Fruit fly (Drosophila melanogaster) whole organism, prepupa: Measurements from ENCODE around the gene CG2972.

Experiments used
- Blimp-1 ChIP-seq: fragments of 200-800 bp; sonication (Bioruptor generic); optimal IDR thresholded peaks from 3 replicates; lab custom pipeline; 2017; ENCODE audit warnings: missing biosample characterization, missing genetic modification characterization, mild to moderate bottlenecking, moderate library complexity, missing genetic modification reagents
- CG10631 ChIP-seq: fragments of 200-800 bp; sonication (Bioruptor generic); optimal IDR thresholded peaks from 2 replicates; lab custom pipeline; 2016; ENCODE audit warnings: missing biosample characterization, missing genetic modification characterization
- CG10669 ChIP-seq: fragments of 200-800 bp; sonication (Bioruptor generic); optimal IDR thresholded peaks from 3 replicates; lab custom pipeline; 2018; ENCODE audit warnings: missing biosample characterization, mild to moderate bottlenecking, missing genetic modification characterization, moderate library complexity
- CG11294 ChIP-seq: fragments of 200-800 bp; sonication (Bioruptor generic); IDR thresholded peaks from 2 replicates; pipeline ENCODE4 v1.3.6; 2022; ENCODE audit warnings: missing biosample characterization, missing genetic modification characterization
- CG11762 ChIP-seq: fragments of 200-800 bp; sonication (Bioruptor generic); optimal IDR thresholded peaks from 3 replicates; lab custom pipeline; 2016; ENCODE audit warnings: missing biosample characterization, missing genetic modification characterization; ENCODE audit not compliant: insufficient read depth
- CG15336 ChIP-seq: fragments of 200-800 bp; sonication (Bioruptor generic); IDR thresholded peaks from 2 replicates; pipeline ENCODE4 v1.3.6; 2022; ENCODE audit warnings: missing biosample characterization, missing genetic modification characterization
- CG1621 ChIP-seq: fragments of 200-800 bp; sonication (Bioruptor generic); optimal IDR thresholded peaks from 3 replicates; lab custom pipeline; 2018; ENCODE audit warnings: missing biosample characterization, mild to moderate bottlenecking, missing genetic modification characterization
- CG16779 ChIP-seq: fragments of 200-800 bp; sonication (Bioruptor generic); optimal IDR thresholded peaks from 3 replicates; lab custom pipeline; 2017; ENCODE audit warnings: missing biosample characterization, mild to moderate bottlenecking, missing genetic modification characterization
- CG3032 ChIP-seq: fragments of 200-800 bp; optimal IDR thresholded peaks from 2 replicates; lab custom pipeline; 2019; ENCODE audit warnings: missing biosample characterization, mild to moderate bottlenecking, missing genetic modification characterization, moderate library complexity
- CG31627 ChIP-seq: fragments of 200-800 bp; sonication (Bioruptor generic); optimal IDR thresholded peaks from 3 replicates; lab custom pipeline; 2016; ENCODE audit warnings: missing biosample characterization, missing genetic modification characterization
- CG32006 ChIP-seq: fragments of 200-800 bp; sonication (Bioruptor generic); optimal IDR thresholded peaks from 3 replicates; lab custom pipeline; 2017; ENCODE audit warnings: missing biosample characterization, mild to moderate bottlenecking, missing genetic modification characterization
- CG34406 ChIP-seq: fragments of 200-800 bp; sonication (Bioruptor generic); optimal IDR thresholded peaks from 3 replicates; lab custom pipeline; 2016; ENCODE audit warnings: missing biosample characterization, missing genetic modification characterization
- CG3919 ChIP-seq: fragments of 200-800 bp; sonication (Bioruptor generic); optimal IDR thresholded peaks from 3 replicates; lab custom pipeline; 2016; ENCODE audit warnings: missing biosample characterization, missing genetic modification characterization
- CG6276 ChIP-seq: fragments of 200-800 bp; sonication (Bioruptor generic); optimal IDR thresholded peaks from 2 replicates; lab custom pipeline; 2017; ENCODE audit warnings: missing biosample characterization, mild to moderate bottlenecking, missing genetic modification characterization
- CG6792 ChIP-seq: fragments of 200-800 bp; sonication (Bioruptor generic); optimal IDR thresholded peaks from 3 replicates; lab custom pipeline; 2016; ENCODE audit warnings: missing biosample characterization, missing genetic modification characterization
- CG6808 ChIP-seq: fragments of 200-800 bp; sonication (Bioruptor generic); optimal IDR thresholded peaks from 3 replicates; lab custom pipeline; 2017; ENCODE audit warnings: missing biosample characterization, missing genetic modification characterization, mild to moderate bottlenecking, moderate library complexity, missing genetic modification reagents
- CG6854 ChIP-seq: fragments of 200-800 bp; sonication (Bioruptor generic); optimal IDR thresholded peaks from 2 replicates; lab custom pipeline; 2017; ENCODE audit warnings: missing biosample characterization, mild to moderate bottlenecking, missing genetic modification characterization
- CG7368 ChIP-seq: fragments of 200-800 bp; sonication (Bioruptor generic); optimal IDR thresholded peaks from 3 replicates; lab custom pipeline; 2016; ENCODE audit warnings: missing biosample characterization, missing genetic modification characterization
- CG8119 ChIP-seq: fragments of 200-800 bp; sonication (Bioruptor generic); IDR thresholded peaks from 3 replicates; pipeline ENCODE4 v1.3.6; 2022; ENCODE audit warnings: missing biosample characterization, missing genetic modification characterization
- CG8632 ChIP-seq: fragments of 200-800 bp; sonication (Bioruptor generic); optimal IDR thresholded peaks from 3 replicates; lab custom pipeline; 2016; ENCODE audit warnings: missing biosample characterization, missing genetic modification characterization
- CG9139 ChIP-seq: fragments of 200-800 bp; sonication (Bioruptor generic); optimal IDR thresholded peaks from 3 replicates; lab custom pipeline; 2017; ENCODE audit warnings: missing biosample characterization, mild to moderate bottlenecking, missing genetic modification characterization
- Eip75B ChIP-seq: fragments of 200-800 bp; sonication (Bioruptor generic); optimal IDR thresholded peaks from 3 replicates; lab custom pipeline; 2016; ENCODE audit warnings: missing biosample characterization, missing genetic modification characterization
- Eip78C ChIP-seq: fragments of 200-800 bp; sonication (Bioruptor generic); peaks from one replicate; lab custom pipeline; 2016; ENCODE audit warnings: missing biosample characterization, missing genetic modification characterization
- Eip93F ChIP-seq: fragments of 200-800 bp; sonication (Bioruptor generic); optimal IDR thresholded peaks from 2 replicates; lab custom pipeline; 2016; ENCODE audit warnings: missing biosample characterization, mild to moderate bottlenecking, missing genetic modification characterization
- Hr38 ChIP-seq: sonication (Bioruptor generic); optimal IDR thresholded peaks from 2 replicates; lab custom pipeline; 2016; ENCODE audit warnings: missing biosample characterization, missing genetic modification characterization
- Hr39 ChIP-seq: fragments of 200-800 bp; sonication (Bioruptor generic); optimal IDR thresholded peaks from 2 replicates; lab custom pipeline; 2016; ENCODE audit warnings: missing biosample characterization, missing genetic modification characterization
- Lpt ChIP-seq: fragments of 200-800 bp; sonication (Bioruptor generic); optimal IDR thresholded peaks from 3 replicates; lab custom pipeline; 2016; ENCODE audit warnings: missing biosample characterization, missing genetic modification characterization
- Met ChIP-seq: fragments of 200-800 bp; sonication (Bioruptor generic); optimal IDR thresholded peaks from 3 replicates; lab custom pipeline; 2016; ENCODE audit warnings: missing biosample characterization, missing genetic modification characterization
- OdsH ChIP-seq: fragments of 200-800 bp; sonication (Bioruptor generic); optimal IDR thresholded peaks from 3 replicates; lab custom pipeline; 2016; ENCODE audit warnings: missing biosample characterization, missing genetic modification characterization
- Sox102F ChIP-seq: fragments of 200-800 bp; sonication (Bioruptor generic); optimal IDR thresholded peaks from 2 replicates; lab custom pipeline; 2016; ENCODE audit warnings: missing biosample characterization, mild to moderate bottlenecking, missing genetic modification characterization
- Sox14 ChIP-seq: fragments of 200-800 bp; sonication (Bioruptor generic); optimal IDR thresholded peaks from 3 replicates; lab custom pipeline; 2016; ENCODE audit warnings: missing biosample characterization, missing genetic modification characterization
- Sox15 ChIP-seq: fragments of 200-800 bp; sonication (Bioruptor generic); optimal IDR thresholded peaks from 3 replicates; lab custom pipeline; 2016; ENCODE audit warnings: missing biosample characterization, missing genetic modification characterization
- achi ChIP-seq: fragments of 200-800 bp; sonication (Bioruptor generic); optimal IDR thresholded peaks from 3 replicates; lab custom pipeline; 2016; ENCODE audit warnings: missing biosample characterization, missing genetic modification characterization
- cyc ChIP-seq: fragments of 200-800 bp; sonication (Bioruptor generic); optimal IDR thresholded peaks from 3 replicates; lab custom pipeline; 2016; ENCODE audit warnings: missing biosample characterization, missing genetic modification characterization
- dac ChIP-seq: fragments of 200-800 bp; sonication (Bioruptor generic); optimal IDR thresholded peaks from 2 replicates; lab custom pipeline; 2017; ENCODE audit warnings: missing biosample characterization, mild to moderate bottlenecking, missing genetic modification characterization
- dsx ChIP-seq: fragments of 200-800 bp; optimal IDR thresholded peaks from 3 replicates; lab custom pipeline; 2019; ENCODE audit warnings: missing biosample characterization, mild to moderate bottlenecking, missing genetic modification characterization, moderate library complexity; ENCODE audit not compliant: poor library complexity, severe bottlenecking
- eg ChIP-seq: fragments of 200-800 bp; sonication (Bioruptor generic); IDR thresholded peaks from 3 replicates; pipeline ENCODE4 v1.3.6; 2022; ENCODE audit warnings: missing biosample characterization, missing genetic modification characterization
- esn ChIP-seq: fragments of 200-800 bp; sonication (Bioruptor generic); optimal IDR thresholded peaks from 2 replicates; lab custom pipeline; 2016; ENCODE audit warnings: missing biosample characterization, mild to moderate bottlenecking, missing genetic modification characterization, moderate library complexity
- fd59A ChIP-seq: fragments of 200-800 bp; sonication (Bioruptor generic); optimal IDR thresholded peaks from 2 replicates; lab custom pipeline; 2017; ENCODE audit warnings: missing biosample characterization, mild to moderate bottlenecking, missing genetic modification characterization, missing genetic modification reagents
- fd85E ChIP-seq: fragments of 200-800 bp; sonication (Bioruptor generic); optimal IDR thresholded peaks from 3 replicates; lab custom pipeline; 2016; ENCODE audit warnings: missing biosample characterization, missing genetic modification characterization
- fkh ChIP-seq: fragments of 200-800 bp; sonication (Bioruptor generic); optimal IDR thresholded peaks from 3 replicates; lab custom pipeline; 2017; ENCODE audit warnings: missing biosample characterization, mild to moderate bottlenecking, missing genetic modification characterization, moderate library complexity
- lz ChIP-seq: fragments of 200-800 bp; sonication (Bioruptor generic); optimal IDR thresholded peaks from 3 replicates; lab custom pipeline; 2016; ENCODE audit warnings: missing biosample characterization, missing genetic modification characterization
- net ChIP-seq: fragments of 200-800 bp; sonication (Bioruptor generic); optimal IDR thresholded peaks from 3 replicates; lab custom pipeline; 2016; ENCODE audit warnings: missing biosample characterization, missing genetic modification characterization
- pdm3 ChIP-seq: fragments of 200-800 bp; sonication (Bioruptor generic); optimal IDR thresholded peaks from 3 replicates; lab custom pipeline; 2016; ENCODE audit warnings: missing biosample characterization, missing genetic modification characterization
- salr ChIP-seq, 2 experiments: fragments of 200-800 bp; sonication (Bioruptor generic); optimal IDR thresholded peaks; 3 replicates each; lab custom pipeline; 2016 to 2018; ENCODE audit warnings: missing biosample characterization in 2 of 2, missing genetic modification characterization in 2 of 2, mild to moderate bottlenecking in 1 of 2
- ss ChIP-seq, 2 experiments: fragments of 200-800 bp; sonication (Bioruptor generic); optimal IDR thresholded peaks; 2 replicates in 1 of 2; 3 replicates in 1 of 2; lab custom pipeline; 2017 to 2018; ENCODE audit warnings: mild to moderate bottlenecking in 2 of 2, missing biosample characterization in 2 of 2, missing genetic modification characterization in 2 of 2, moderate library complexity in 1 of 2
- svp ChIP-seq: fragments of 200-800 bp; sonication (Bioruptor generic); peaks from one replicate; lab custom pipeline; 2016; ENCODE audit warnings: missing biosample characterization, missing genetic modification characterization
- topi ChIP-seq: fragments of 200-800 bp; sonication (Bioruptor generic); optimal IDR thresholded peaks from 3 replicates; lab custom pipeline; 2016; ENCODE audit warnings: missing biosample characterization, missing genetic modification characterization

CG2972 gene

DNA sequence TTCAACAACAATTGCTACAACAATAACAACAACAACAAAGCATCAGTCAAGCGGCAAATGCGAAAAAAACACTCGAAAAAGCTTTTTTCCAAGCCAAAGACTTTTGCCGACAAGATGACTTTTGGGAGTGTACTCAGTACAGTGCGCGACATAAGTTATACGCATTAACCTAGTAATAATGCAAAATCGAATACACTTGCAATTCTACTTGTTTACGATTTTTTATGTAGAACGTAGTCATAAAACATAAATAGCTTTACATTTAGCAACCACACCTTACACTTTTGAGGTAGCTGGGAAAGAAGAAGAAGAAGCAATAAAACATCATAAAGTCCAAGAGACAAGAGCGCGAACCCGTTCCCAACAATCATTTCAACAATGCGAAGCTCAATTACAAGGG lies 21.5 kb downstream of the CG2972 start (continued):
- TF ChIP-seq fkh (no peak), CG3919 (GFP tag; lab: Kevin White, UChicago) (peak; percentile 68), achi (GFP tag; lab: Kevin White, UChicago) (peak; percentile 49), Sox15 (GFP tag; lab: Kevin White, UChicago) (peak; percentile 45), Sox14 (peak; percentile 52), lz (GFP tag; lab: Kevin White, UChicago) (peak; percentile 66), fd59A (peak; percentile 28), CG15336 (peak; percentile 64), CG6276 (GFP tag; lab: Kevin White, UChicago) (peak; percentile 48), CG32006 (peak; percentile 61), fd85E (GFP tag; lab: Kevin White, UChicago) (no peak), CG6808 (GFP tag; lab: Kevin White, UChicago) (peak; percentile 24), net (GFP tag; lab: Kevin White, UChicago) (peak; percentile 62), dac (no peak), CG31627 (GFP tag; lab: Kevin White, UChicago) (peak; percentile 72), topi (GFP tag; lab: Kevin White, UChicago) (peak; percentile 82), CG8119 (no peak), CG16779 (tag; lab: Kevin White, UChicago) (no peak), esn (GFP tag; lab: Kevin White, UChicago) (peak; percentile 78), CG34406 (GFP tag; lab: Kevin White, UChicago) (peak; percentile 64), CG8632 (GFP tag; lab: Kevin White, UChicago) (peak; percentile 71), CG7368 (GFP tag; lab: Kevin White, UChicago) (peak; percentile 60), Eip78C (GFP tag; lab: Kevin White, UChicago) (peak; percentile 87), eg (GFP tag; lab: Robert Waterston, UW) (peak; percentile 75), dsx (GFP tag; lab: Kevin White, UChicago) (peak; percentile 39), Blimp-1 (GFP tag; lab: Kevin White, UChicago) (peak; percentile 2), salr (GFP tag; optimal IDR thresholded peaks at IDR 0.05; lab: Kevin White, UChicago) (no peak)

DNA sequence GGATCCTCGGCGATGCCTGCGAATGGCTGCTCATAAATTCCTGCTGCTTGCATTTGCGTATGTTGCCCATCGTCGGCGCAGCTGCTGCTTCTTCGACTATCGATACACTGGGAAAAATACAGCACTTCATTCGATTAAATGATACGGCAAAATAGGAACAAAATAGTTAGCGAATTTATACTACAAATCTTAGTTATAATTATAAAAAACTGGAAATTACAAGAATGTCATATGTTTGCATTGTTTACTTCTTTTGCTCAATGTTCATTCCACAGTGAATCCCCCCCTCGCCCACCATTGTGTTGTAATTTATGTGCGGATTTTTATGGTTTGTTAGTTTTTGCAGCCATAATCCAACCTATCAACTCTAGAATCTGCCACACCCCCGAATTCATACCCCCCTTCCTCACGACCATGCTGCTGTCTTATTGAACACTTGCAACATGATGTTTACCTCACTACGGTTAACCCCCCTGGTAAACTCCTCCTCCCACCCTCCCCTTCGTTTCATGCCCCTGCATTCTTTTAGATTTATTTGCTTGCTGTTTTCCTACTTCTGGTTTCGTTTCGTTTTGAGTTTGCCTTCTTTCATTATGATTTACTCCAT lies 22.9 kb downstream of the CG2972 start:
- TF ChIP-seq Lpt (GFP tag; lab: Kevin White, UChicago) = peak; percentile 56
- TF ChIP-seq Sox102F (GFP tag; lab: Kevin White, UChicago) = peak; percentile 12
- peak; percentile 67 for TF ChIP-seq CG10669
- peak; percentile 33 for TF ChIP-seq Met (GFP tag; lab: Kevin White, UChicago)
- TF ChIP-seq CG11294 (GFP tag; lab: Robert Waterston, UW) = peak; percentile 65
- TF ChIP-seq CG31627 (GFP tag; lab: Kevin White, UChicago) = peak; percentile 25
- TF ChIP-seq Hr38 (GFP tag; lab: Kevin White, UChicago) = no peak
- peak; percentile 67 for TF ChIP-seq CG1621 (tag; lab: Kevin White, UChicago)
- TF ChIP-seq CG6792 = peak; percentile 41
- TF ChIP-seq lz (GFP tag; lab: Kevin White, UChicago) = peak; percentile 14
- TF ChIP-seq ss (GFP tag; optimal IDR thresholded peaks at IDR 0.05; lab: Kevin White, UChicago) = peak; percentile 63 to 66
- TF ChIP-seq CG8119 = peak; percentile 69
- TF ChIP-seq salr (GFP tag; optimal IDR thresholded peaks at IDR 0.05; lab: Kevin White, UChicago) = peak; percentile 51 to 56
- peak; percentile 38 for TF ChIP-seq cyc
- TF ChIP-seq CG9139 = peak; percentile 40
- peak; percentile 82 for TF ChIP-seq CG3032 (tag; lab: Kevin White, UChicago)
- peak; percentile 59 for TF ChIP-seq Sox14
- peak; percentile 75 for TF ChIP-seq CG10631 (GFP tag; lab: Kevin White, UChicago)
- peak; percentile 72 for TF ChIP-seq pdm3 (GFP tag; lab: Kevin White, UChicago)
- peak; percentile 64 for TF ChIP-seq Eip75B
- TF ChIP-seq eg (GFP tag; lab: Robert Waterston, UW) = peak; percentile 81
- peak; percentile 69 for TF ChIP-seq OdsH (GFP tag; lab: Kevin White, UChicago)
- peak; percentile 40 for TF ChIP-seq Hr39 (GFP tag; lab: Kevin White, UChicago)
- TF ChIP-seq fd59A = peak; percentile 62
- peak; percentile 70 for TF ChIP-seq achi (GFP tag; lab: Kevin White, UChicago)
- no peak for TF ChIP-seq Eip93F (GFP tag; lab: Kevin White, UChicago)
- no peak for TF ChIP-seq CG6854 (GFP tag; lab: Kevin White, UChicago)
- peak; percentile 66 for TF ChIP-seq svp (GFP tag; lab: Kevin White, UChicago)
- TF ChIP-seq CG6276 (GFP tag; lab: Kevin White, UChicago) = peak; percentile 30
- TF ChIP-seq CG11762 (GFP tag; lab: Kevin White, UChicago) = peak; percentile 39
- TF ChIP-seq dac = no peak
- peak; percentile 68 for TF ChIP-seq CG32006
